Fruit fly (Drosophila melanogaster) whole organism, embryonic: ENCODE data around the gene CG31710.

Source experiments
- CG10321 ChIP-seq: fragments of 200-800 bp; sonication (Bioruptor generic); IDR thresholded peaks from 2 replicates; pipeline ENCODE4 v1.3.6; 2022; ENCODE audit warnings: missing biosample characterization, missing genetic modification characterization
- CG1529 ChIP-seq: fragments of 200-800 bp; sonication (Bioruptor generic); optimal IDR thresholded peaks from 3 replicates; lab custom pipeline; 2018; ENCODE audit warnings: missing biosample characterization, missing genetic modification characterization
- CG1603 ChIP-seq: fragments of 200-800 bp; sonication (Bioruptor generic); optimal IDR thresholded peaks from 2 replicates; lab custom pipeline; 2019; ENCODE audit warnings: missing biosample characterization, mild to moderate bottlenecking, missing genetic modification characterization, moderate library complexity
- CG17802 ChIP-seq: fragments of 200-800 bp; sonication (Bioruptor generic); optimal IDR thresholded peaks from 2 replicates; lab custom pipeline; 2018; ENCODE audit warnings: missing biosample characterization, mild to moderate bottlenecking, missing genetic modification characterization, moderate library complexity
- CG17829 ChIP-seq: fragments of 200-800 bp; optimal IDR thresholded peaks from 2 replicates; lab custom pipeline; 2019; ENCODE audit warnings: missing biosample characterization, mild to moderate bottlenecking, missing genetic modification characterization, moderate library complexity
- CG1832 ChIP-seq: fragments of 200-800 bp; sonication (Bioruptor generic); optimal IDR thresholded peaks from 2 replicates; lab custom pipeline; 2017; ENCODE audit warnings: missing biosample characterization, mild to moderate bottlenecking, missing genetic modification characterization, inconsistent platforms
- CG2199 ChIP-seq: fragments of 200-800 bp; sonication (Bioruptor generic); IDR thresholded peaks from 3 replicates; pipeline ENCODE4 v1.3.6; 2022; ENCODE audit warnings: missing biosample characterization, missing genetic modification characterization
- CG31365 ChIP-seq: fragments of 200-800 bp; sonication (Bioruptor generic); optimal IDR thresholded peaks from 2 replicates; lab custom pipeline; 2018; ENCODE audit warnings: missing biosample characterization, mild to moderate bottlenecking, missing genetic modification characterization
- CG6791 ChIP-seq: fragments of 200-800 bp; sonication (Bioruptor generic); IDR thresholded peaks from 3 replicates; pipeline ENCODE4 v1.3.6; 2022; ENCODE audit warnings: missing biosample characterization, missing genetic modification characterization; ENCODE audit not compliant: partially characterized antibody
- CG8290 ChIP-seq, 3 experiments: fragments of 200-800 bp; sonication (Bioruptor generic); optimal IDR thresholded peaks; 2 replicates each; lab custom pipeline; 2016 to 2019; ENCODE audit warnings: missing biosample characterization in 3 of 3, missing genetic modification characterization in 3 of 3, mild to moderate bottlenecking in 2 of 3, moderate library complexity in 1 of 3
- CG8478 ChIP-seq: fragments of >200 bp; optimal IDR thresholded peaks from 2 replicates; lab custom pipeline; 2018
- Deaf1 ChIP-seq: fragments of 200-800 bp; optimal IDR thresholded peaks from 3 replicates; lab custom pipeline; 2019; ENCODE audit warnings: missing biosample characterization, mild to moderate bottlenecking, missing genetic modification characterization, moderate library complexity
- Dfd ChIP-seq, 2 experiments: fragments of >200 bp; optimal IDR thresholded peaks; 2 replicates each; lab custom pipeline; 2017; ENCODE audit warnings: missing biosample characterization in 2 of 2, missing genetic modification characterization in 2 of 2
- Ets65A ChIP-seq: fragments of 200-800 bp; sonication (Bioruptor generic); peaks from one replicate; lab custom pipeline; 2016; ENCODE audit warnings: missing biosample characterization, missing genetic modification characterization
- Fer1 ChIP-seq: fragments of 200-800 bp; sonication (Bioruptor generic); optimal IDR thresholded peaks from 2 replicates; lab custom pipeline; 2017; ENCODE audit warnings: missing biosample characterization, mild to moderate bottlenecking, missing genetic modification characterization
- HLH3B ChIP-seq: fragments of 200-800 bp; sonication (Bioruptor generic); IDR thresholded peaks from 2 replicates; pipeline ENCODE4 v1.3.6; 2022; ENCODE audit warnings: missing biosample characterization, missing genetic modification characterization
- HmgD ChIP-seq: fragments of 200-800 bp; sonication (Bioruptor generic); optimal IDR thresholded peaks from 3 replicates; lab custom pipeline; 2016; ENCODE audit warnings: missing biosample characterization, missing genetic modification characterization
- Hr78 ChIP-seq, 2 experiments: fragments of 200-800 bp in 1 of 2; fragments of >200 bp in 1 of 2; sonication (Bioruptor generic) in 1 of 2; optimal IDR thresholded peaks; 2 replicates each; lab custom pipeline; 2017 to 2019; ENCODE audit warnings: missing biosample characterization in 2 of 2, missing genetic modification characterization in 2 of 2, mild to moderate bottlenecking in 1 of 2, moderate library complexity in 1 of 2
- Lpt ChIP-seq: fragments of >200 bp; optimal IDR thresholded peaks from 2 replicates; lab custom pipeline; 2018; ENCODE audit warnings: missing biosample characterization, missing genetic modification characterization
- Med ChIP-seq: fragments of 200-800 bp; sonication (Bioruptor generic); peaks from one replicate; lab custom pipeline; 2016; ENCODE audit warnings: missing biosample characterization, missing genetic modification characterization, mild to moderate bottlenecking, inconsistent platforms, moderate library complexity
- Opbp ChIP-seq: fragments of 200-800 bp; sonication (Bioruptor generic); IDR thresholded peaks from 3 replicates; pipeline ENCODE4 v1.3.6; 2022; ENCODE audit warnings: missing biosample characterization, missing genetic modification characterization; ENCODE audit not compliant: partially characterized antibody
- bbx ChIP-seq: fragments of 200-800 bp; sonication (Bioruptor generic); IDR thresholded peaks from 2 replicates; pipeline ENCODE4 v1.3.6; 2022; ENCODE audit warnings: missing biosample characterization, missing genetic modification characterization; ENCODE audit not compliant: partially characterized antibody
- cg ChIP-seq: fragments of 200-800 bp; sonication (Bioruptor generic); optimal IDR thresholded peaks from 3 replicates; lab custom pipeline; 2019; ENCODE audit warnings: missing biosample characterization, mild to moderate bottlenecking, missing genetic modification characterization, moderate library complexity
- dmrt99B ChIP-seq: fragments of 200-800 bp; sonication (Bioruptor generic); optimal IDR thresholded peaks from 2 replicates; lab custom pipeline; 2018; ENCODE audit warnings: missing biosample characterization, mild to moderate bottlenecking, missing genetic modification characterization, moderate library complexity
- en ChIP-seq: fragments of 200-800 bp; sonication (Bioruptor generic); optimal IDR thresholded peaks from 2 replicates; lab custom pipeline; 2016; ENCODE audit warnings: missing biosample characterization, missing genetic modification characterization
- esg ChIP-seq: fragments of 200-800 bp; sonication (Bioruptor generic); conservative IDR thresholded peaks from 2 replicates; pipeline ENCODE4 v1.3.6; 2022; ENCODE audit warnings: missing biosample characterization, missing genetic modification characterization
- ewg ChIP-seq: fragments of 200-800 bp; sonication (Bioruptor generic); optimal IDR thresholded peaks from 3 replicates; lab custom pipeline; 2017; ENCODE audit warnings: mild to moderate bottlenecking, missing biosample characterization, missing genetic modification reagents, missing genetic modification characterization
- gem ChIP-seq: fragments of 200-800 bp; sonication (Bioruptor generic); optimal IDR thresholded peaks from 2 replicates; lab custom pipeline; 2019; ENCODE audit warnings: missing biosample characterization, mild to moderate bottlenecking, missing genetic modification characterization, moderate library complexity
- hb ChIP-seq: fragments of 200-800 bp; sonication (Bioruptor generic); IDR thresholded peaks from 3 replicates; pipeline ENCODE4 v1.3.6; 2022; ENCODE audit warnings: missing biosample characterization, missing genetic modification characterization; ENCODE audit not compliant: partially characterized antibody
- jing ChIP-seq: fragments of 200-800 bp; sonication (Bioruptor generic); optimal IDR thresholded peaks from 2 replicates; lab custom pipeline; 2018; ENCODE audit warnings: missing biosample characterization, mild to moderate bottlenecking, missing genetic modification characterization
- kni ChIP-seq: fragments of 200-800 bp; sonication (Bioruptor generic); optimal IDR thresholded peaks from 3 replicates; lab custom pipeline; 2017; ENCODE audit warnings: mild to moderate bottlenecking, missing biosample characterization, missing genetic modification reagents, missing genetic modification characterization
- knrl ChIP-seq: fragments of 200-800 bp; sonication (Bioruptor generic); IDR thresholded peaks from 3 replicates; pipeline ENCODE4 v1.3.6; 2022; ENCODE audit warnings: missing biosample characterization, missing genetic modification characterization; ENCODE audit not compliant: partially characterized antibody
- nerfin-2 ChIP-seq: fragments of 200-800 bp; sonication (Bioruptor generic); IDR thresholded peaks from 2 replicates; pipeline ENCODE4 v1.3.6; 2022; ENCODE audit warnings: missing biosample characterization, missing genetic modification characterization; ENCODE audit not compliant: partially characterized antibody
- pan ChIP-seq, 4 experiments: fragments of >200 bp in 3 of 4; fragments of 200-800 bp in 1 of 4; sonication (Bioruptor generic) in 1 of 4; optimal IDR thresholded peaks in 3 of 4; IDR thresholded peaks in 1 of 4; 2 replicates each; pipeline versions ENCODE4 v1.3.6 to Lab custom; 2017 to 2022; ENCODE audit warnings: missing biosample characterization in 2 of 4, missing genetic modification characterization in 2 of 4, mixed read lengths in 1 of 4
- pita ChIP-seq: fragments of 200-800 bp; sonication (Bioruptor generic); optimal IDR thresholded peaks from 2 replicates; lab custom pipeline; 2017; ENCODE audit warnings: missing biosample characterization, mild to moderate bottlenecking, missing genetic modification characterization
- pros ChIP-seq: fragments of 200-800 bp; sonication (Bioruptor generic); optimal IDR thresholded peaks from 3 replicates; lab custom pipeline; 2019; ENCODE audit warnings: missing biosample characterization, mild to moderate bottlenecking, missing genetic modification characterization, moderate library complexity
- sens ChIP-seq: fragments of 200-800 bp; sonication (Bioruptor generic); peaks from one replicate; lab custom pipeline; 2016; ENCODE audit warnings: missing biosample characterization, missing genetic modification characterization
- seq ChIP-seq: fragments of 200-800 bp; sonication (Bioruptor generic); IDR thresholded peaks from 2 replicates; pipeline ENCODE4 v1.3.6; 2022; ENCODE audit warnings: missing biosample characterization, missing genetic modification characterization
- sqz ChIP-seq: fragments of 200-800 bp; sonication (Bioruptor generic); optimal IDR thresholded peaks from 3 replicates; lab custom pipeline; 2018; ENCODE audit warnings: missing biosample characterization, mild to moderate bottlenecking, missing genetic modification characterization
- stwl ChIP-seq: fragments of 200-800 bp; sonication (Bioruptor generic); optimal IDR thresholded peaks from 3 replicates; lab custom pipeline; 2018; ENCODE audit warnings: missing biosample characterization, mild to moderate bottlenecking, missing genetic modification characterization, moderate library complexity
- tin ChIP-seq: fragments of 200-800 bp; sonication (Bioruptor generic); optimal IDR thresholded peaks from 3 replicates; lab custom pipeline; 2016; ENCODE audit warnings: missing biosample characterization, missing genetic modification characterization
- trem ChIP-seq: fragments of 200-800 bp; optimal IDR thresholded peaks from 3 replicates; lab custom pipeline; 2019; ENCODE audit warnings: missing biosample characterization, mild to moderate bottlenecking, missing genetic modification characterization, moderate library complexity
- yki ChIP-seq: fragments of >200 bp; optimal IDR thresholded peaks from 3 replicates; lab custom pipeline; 2018
- z ChIP-seq: fragments of 200-800 bp; sonication (Bioruptor generic); IDR thresholded peaks from 3 replicates; pipeline ENCODE4 v1.3.6; 2022; ENCODE audit warnings: missing biosample characterization, missing genetic modification characterization
- zen ChIP-seq: fragments of 200-800 bp; sonication (Bioruptor generic); optimal IDR thresholded peaks from 3 replicates; lab custom pipeline; 2018; ENCODE audit warnings: missing biosample characterization, mild to moderate bottlenecking, missing genetic modification characterization, moderate library complexity
- zf30C ChIP-seq: fragments of 200-800 bp; sonication (Bioruptor generic); optimal IDR thresholded peaks from 3 replicates; lab custom pipeline; 2018; ENCODE audit warnings: missing biosample characterization, mild to moderate bottlenecking, missing genetic modification characterization

CG31710 gene

DNA sequence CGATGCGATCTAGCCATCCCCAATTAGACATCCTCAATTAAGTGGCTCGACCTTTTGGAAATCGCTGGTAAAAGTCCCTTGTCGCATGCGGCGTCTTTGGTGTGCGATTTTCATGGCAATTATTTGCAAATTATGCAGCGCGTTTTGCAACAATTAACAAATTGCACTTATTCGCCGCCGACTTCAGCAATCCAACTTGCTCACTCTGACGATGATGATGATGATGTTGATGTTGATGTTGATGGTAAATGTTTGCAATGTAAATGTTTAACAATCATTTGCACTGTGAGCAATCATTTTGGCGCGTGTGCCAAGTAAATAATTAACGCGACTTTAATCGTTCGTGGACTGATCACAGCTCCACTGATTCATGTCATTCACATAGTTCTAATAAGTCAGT lies 28.4 kb upstream of the CG31710 start:
- TF ChIP-seq CG6791 (GFP tag; lab: Robert Waterston, UW) (no peak), gem (tag; lab: Kevin White, UChicago) (peak; percentile 22), Ets65A (GFP tag; lab: Kevin White, UChicago) (peak; percentile 59), tin (no peak), HmgD (no peak), hb (0 out of 3 replicates have a peak, but pooled peaks have one; percentile 34), sens (GFP tag; lab: Kevin White, UChicago) (peak; percentile 31), pan (optimal IDR thresholded peaks at IDR 0.05; lab: Kevin White, UChicago) (no peak), pan (GFP tag; optimal IDR thresholded peaks at IDR 0.05 in 1 of 2, IDR thresholded peaks at IDR 0.05 in 1 of 2) (peak in 1 of 2 experiments; percentile 19), jing (GFP tag; lab: Kevin White, UChicago) (no peak), dmrt99B (tag; lab: Kevin White, UChicago) (peak; percentile 17), CG1603 (tag; lab: Kevin White, UChicago) (peak; percentile 21), CG17802 (no peak), CG8290 (GFP tag; optimal IDR thresholded peaks at IDR 0.05; lab: Kevin White, UChicago) (no peak), CG8290 (tag; optimal IDR thresholded peaks at IDR 0.05; lab: Kevin White, UChicago) (peak in 1 of 2 experiments; percentile 22), bbx (GFP tag; lab: Robert Waterston, UW) (no peak), CG1529 (no peak)

DNA sequence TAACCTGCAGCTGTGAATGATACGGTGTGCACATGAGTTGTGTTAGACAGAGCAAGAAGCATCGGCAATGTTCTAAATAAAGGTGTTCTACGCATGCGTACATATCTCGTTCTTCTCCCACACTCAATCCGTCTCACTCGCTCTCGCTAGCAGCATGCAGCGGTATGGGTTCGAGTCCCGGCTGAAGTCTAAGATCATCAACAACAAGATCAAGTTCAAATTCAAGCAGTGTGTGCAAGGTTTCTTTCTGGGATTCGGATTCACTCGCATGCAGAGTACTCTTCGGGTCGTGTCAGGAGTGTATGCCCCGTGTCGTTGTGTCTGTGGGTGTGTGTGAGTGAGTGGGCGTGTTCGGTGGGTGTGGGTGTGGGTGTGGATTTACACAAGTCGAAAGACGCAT lies 25.5 kb upstream of the CG31710 start:
- TF ChIP-seq CG8478 (lab: Kevin White, UChicago) (peak; percentile 95), ewg (GFP tag; lab: Kevin White, UChicago) (peak; percentile 12), cg (peak; percentile 37), CG17829 (tag; lab: Kevin White, UChicago) (peak; percentile 4), CG8290 (GFP tag; optimal IDR thresholded peaks at IDR 0.05; lab: Kevin White, UChicago) (peak; percentile 35), CG8290 (tag; optimal IDR thresholded peaks at IDR 0.05; lab: Kevin White, UChicago) (no peak), Deaf1 (peak; percentile 80), CG31365 (peak; percentile 93), CG10321 (0 out of 2 replicates have a peak, but pooled peaks have one; percentile 23), seq (GFP tag; lab: Robert Waterston, UW) (no peak), pita (GFP tag; lab: Kevin White, UChicago) (peak; percentile 56), CG1603 (tag; lab: Kevin White, UChicago) (peak; percentile 2), yki (lab: Kevin White, UChicago) (no peak), HLH3B (GFP tag; lab: Robert Waterston, UW) (0 out of 2 replicates have a peak, but pooled peaks have one; percentile 14), Opbp (GFP tag; lab: Robert Waterston, UW) (peak; percentile 48; the same call in 1 of the 3 replicates), pros (peak; percentile 17), zf30C (GFP tag; lab: Kevin White, UChicago) (no peak), CG1832 (GFP tag; lab: Kevin White, UChicago) (peak; percentile 74), Lpt (no peak), CG2199 (GFP tag; lab: Robert Waterston, UW) (peak; percentile 95), stwl (tag; lab: Kevin White, UChicago) (peak; percentile 87), esg (no peak), knrl (GFP tag; lab: Robert Waterston, UW) (peak; percentile 29; the same call in 1 of the 3 replicates), nerfin-2 (0 out of 2 replicates have a peak, but pooled peaks have one; percentile 16), sqz (GFP tag; lab: Kevin White, UChicago) (no peak), kni (peak; percentile 30), trem (tag; lab: Kevin White, UChicago) (peak; percentile 11), Med (GFP tag; lab: Kevin White, UChicago) (no peak), Dfd (GFP tag; optimal IDR thresholded peaks at IDR 0.05; lab: Kevin White, UChicago) (peak in 1 of 2 experiments; percentile 23), z (GFP tag; lab: Robert Waterston, UW) (0 out of 3 replicates have a peak, but pooled peaks have one; percentile 7), CG6791 (GFP tag; lab: Robert Waterston, UW) (0 out of 3 replicates have a peak, but pooled peaks have one; percentile 33), en (no peak), zen (tag; lab: Kevin White, UChicago) (peak; percentile 28), Fer1 (no peak), Hr78 (GFP tag; optimal IDR thresholded peaks at IDR 0.05; lab: Kevin White, UChicago) (peak in 1 of 2 experiments; percentile 23)
